Worm (Caenorhabditis elegans): ENCODE data around the gene mpz-5.

- TF ChIP-seq T26A8.4 (GFP tag; IDR thresholded peaks at IDR 0.05) (no peak), unc-130 (GFP tag; optimal IDR thresholded peaks at IDR 0.05) (no peak), dve-1 (tag; optimal IDR thresholded peaks at IDR 0.05; ENCODE audit: insufficient read depth) (no peak), tag-97 (GFP tag; IDR thresholded peaks at IDR 0.05) (no peak)
Measured at ce11 chrIV:10374601-10375000, 979 bp upstream of the mpz-5 start, which contains the start of gene mask-1.
